Worm (Caenorhabditis elegans): ENCODE measurements around the gene srg-32.

Gene srg-32

DNA sequence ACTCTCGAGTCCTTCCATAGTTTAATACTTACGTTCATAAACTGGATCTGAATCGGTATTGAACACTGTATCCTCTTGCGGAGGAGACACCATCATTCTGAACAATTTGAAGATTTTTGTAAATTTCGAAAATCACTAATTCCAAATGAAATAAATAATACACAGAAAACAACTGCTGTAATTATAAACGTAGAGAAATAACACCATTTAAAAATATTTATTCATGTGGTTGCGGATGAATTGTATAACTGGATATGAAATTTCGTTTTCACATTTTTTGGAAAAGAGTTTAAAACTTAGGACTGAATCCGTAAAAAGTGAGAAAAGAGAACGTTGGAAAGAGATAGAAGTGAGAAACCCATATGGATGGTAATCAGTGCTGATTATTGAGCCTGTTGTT is 10.4 kb downstream of the srg-32 start, which contains the start of gene mics-1:
TSS of gene mics-1 (minus strand) at position 101 of the 400 bp plus-strand sequence.
- TF ChIP-seq Y53G8AR.9 (GFP tag; conservative IDR thresholded peaks at IDR 0.05) (0 out of 2 replicates have a peak, but pooled peaks have one; percentile 33), attf-5 (GFP tag; optimal IDR thresholded peaks at IDR 0.05) (no peak)

DNA sequence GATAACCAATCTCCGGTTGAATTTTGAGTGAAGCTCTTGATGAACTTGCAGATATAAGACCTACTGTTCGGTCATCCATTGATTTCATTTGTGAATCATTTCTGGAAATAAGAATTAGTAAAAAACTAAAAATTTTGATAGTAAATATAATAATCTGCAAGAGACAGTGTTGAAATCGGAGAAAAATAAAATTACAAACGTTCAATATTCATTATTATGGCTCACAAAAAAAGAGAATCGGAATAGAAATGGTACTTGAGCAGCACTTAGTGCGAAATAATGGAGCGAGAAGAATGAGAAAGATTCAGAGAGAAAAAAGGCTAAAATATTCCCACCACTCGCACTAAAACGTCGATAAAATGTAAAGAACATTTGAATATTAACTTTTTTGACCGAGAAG is 12.3 kb downstream of the srg-32 start, which contains the start of gene vps-54:
TSS of gene vps-54 (minus strand) at position 101 of the 400 bp plus-strand sequence.
- no peak for TF ChIP-seq ceh-79 (tag; optimal IDR thresholded peaks at IDR 0.05)
- no peak for TF ChIP-seq ztf-28 (GFP tag; IDR thresholded peaks at IDR 0.05)
- TF ChIP-seq mcd-1 (GFP tag; IDR thresholded peaks at IDR 0.05) = 0 out of 2 replicates have a peak, but pooled peaks have one; percentile 9

DNA sequence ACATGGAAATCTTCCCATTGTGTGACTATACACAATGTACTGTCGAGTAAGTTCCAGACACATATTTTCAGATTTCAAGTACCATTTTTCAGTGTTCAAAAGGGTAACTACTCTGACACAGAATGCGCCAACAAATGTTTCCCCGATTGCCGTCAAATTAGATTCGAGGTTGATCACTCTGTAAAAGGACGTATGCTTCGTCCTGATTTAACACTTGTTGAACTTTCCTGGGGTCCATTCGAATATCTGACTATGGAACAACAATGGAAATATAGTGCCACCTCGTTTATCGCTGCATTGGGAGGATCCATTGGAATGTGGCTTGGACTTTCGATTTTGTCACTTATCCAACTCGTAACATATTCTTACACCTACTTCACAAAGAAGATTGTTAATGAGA is 14.4 kb downstream of the srg-32 start:
- no peak for TF ChIP-seq nhr-90 (tag; optimal IDR thresholded peaks at IDR 0.05)
- TF ChIP-seq sdz-38 (tag; optimal IDR thresholded peaks at IDR 0.05) = no peak
- no peak for TF ChIP-seq egl-18 (GFP tag; IDR thresholded peaks at IDR 0.05)
- TF ChIP-seq F39B2.1 (GFP tag; IDR thresholded peaks at IDR 0.05) = no peak
- no peak for TF ChIP-seq C17E4.6 (GFP tag; IDR thresholded peaks at IDR 0.05)
- no peak for TF ChIP-seq B0336.3 (GFP tag; IDR thresholded peaks at IDR 0.05)
- TF ChIP-seq B0261.1 (tag; optimal IDR thresholded peaks at IDR 0.05) = no peak
- TF ChIP-seq snpc-1.3 (tag; optimal IDR thresholded peaks at IDR 0.05; ENCODE audit: insufficient read depth) = no peak
- TF ChIP-seq nhr-120 (GFP tag; IDR thresholded peaks at IDR 0.05) = no peak
- TF ChIP-seq bed-1 (GFP tag; IDR thresholded peaks at IDR 0.05) = no peak
- no peak for TF ChIP-seq nhr-27 (tag; optimal IDR thresholded peaks at IDR 0.05)

DNA sequence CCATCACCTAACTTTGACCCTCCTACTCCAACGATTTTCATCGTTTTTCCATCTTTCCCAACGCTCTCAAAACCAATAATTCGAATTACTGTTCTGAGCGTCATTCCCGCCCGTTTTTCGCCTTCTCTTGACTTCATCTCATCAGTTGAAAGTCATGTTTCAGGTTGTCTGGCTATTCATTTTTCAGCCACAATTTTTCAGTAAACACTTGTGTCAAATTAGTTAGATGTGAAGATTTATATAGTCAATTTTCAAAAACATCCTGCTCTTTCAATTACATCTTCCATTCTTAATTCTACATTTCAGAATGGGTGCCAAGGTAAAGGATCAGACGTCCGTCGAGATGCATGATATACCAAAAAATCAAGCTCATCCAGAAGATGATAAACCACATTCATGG is 16.0 kb downstream of the srg-32 start, which contains the start of gene del-6:
TSS of gene del-6 (plus strand) at position 301 of the 400 bp plus-strand sequence.
- TF ChIP-seq zim-3 (tag; optimal IDR thresholded peaks at IDR 0.05) (no peak), snpc-1.3 (tag; optimal IDR thresholded peaks at IDR 0.05; ENCODE audit: insufficient read depth) (no peak), unc-130 (GFP tag; optimal IDR thresholded peaks at IDR 0.05) (no peak), unc-62 (GFP tag; optimal IDR thresholded peaks at IDR 0.05) (no peak), ccch-3 (GFP tag; optimal IDR thresholded peaks at IDR 0.05) (no peak), Y53G8AR.9 (GFP tag; conservative IDR thresholded peaks at IDR 0.05) (no peak), ama-1 (optimal IDR thresholded peaks at IDR 0.05) (no peak), ama-1 (GFP tag; optimal IDR thresholded peaks at IDR 0.05) (no peak), ztf-26 (tag; optimal IDR thresholded peaks at IDR 0.05) (no peak)

DNA sequence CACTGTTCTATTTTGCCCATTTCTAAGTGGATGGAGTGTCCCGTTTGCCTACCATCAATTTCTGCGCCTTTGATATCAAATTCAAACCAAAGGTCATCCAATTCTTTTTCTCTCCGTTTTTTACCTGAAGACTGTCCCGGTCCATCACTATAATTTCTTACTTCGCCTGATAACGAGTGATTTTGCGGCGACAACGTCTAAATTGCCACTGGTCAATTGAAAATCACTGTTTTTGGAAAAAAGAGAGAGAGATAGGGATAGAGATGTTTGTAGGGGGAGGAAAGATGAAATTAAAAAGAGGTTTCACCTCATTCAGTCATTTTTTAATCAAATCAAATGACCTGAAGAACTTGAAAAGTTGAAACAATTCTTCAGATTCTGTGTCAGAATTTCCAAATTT is 17.1 kb downstream of the srg-32 start:
- TF ChIP-seq F49E8.2 (tag; optimal IDR thresholded peaks at IDR 0.05; ENCODE audit: insufficient read depth) = no peak
- no peak for TF ChIP-seq sptf-2 (GFP tag; optimal IDR thresholded peaks at IDR 0.05)
- no peak for TF ChIP-seq attf-6 (GFP tag; IDR thresholded peaks at IDR 0.05)
- no peak for TF ChIP-seq dpff-1 (tag; optimal IDR thresholded peaks at IDR 0.05)
- no peak for TF ChIP-seq ztf-3 (GFP tag; optimal IDR thresholded peaks at IDR 0.05)
- no peak for TF ChIP-seq nhr-27 (tag; optimal IDR thresholded peaks at IDR 0.05)
- no peak for TF ChIP-seq hlh-12 (tag; optimal IDR thresholded peaks at IDR 0.05)
- no peak for TF ChIP-seq ztf-25 (GFP tag; IDR thresholded peaks at IDR 0.05)
- no peak for TF ChIP-seq tlf-1 (GFP tag; optimal IDR thresholded peaks at IDR 0.05)
- TF ChIP-seq ekl-4 (GFP tag; IDR thresholded peaks at IDR 0.05) = no peak
- TF ChIP-seq F39B2.1 (GFP tag; IDR thresholded peaks at IDR 0.05) = no peak
- no peak for TF ChIP-seq snpc-1.3 (tag; optimal IDR thresholded peaks at IDR 0.05; ENCODE audit: insufficient read depth)
- TF ChIP-seq tbx-9 (tag; optimal IDR thresholded peaks at IDR 0.05; ENCODE audit: borderline replicate concordance) = no peak
- no peak for TF ChIP-seq rec-8 (tag; optimal IDR thresholded peaks at IDR 0.05)
- no peak for TF ChIP-seq nfyb-1 (GFP tag; IDR thresholded peaks at IDR 0.05)
- no peak for TF ChIP-seq mxl-1 (tag; optimal IDR thresholded peaks at IDR 0.05)
- TF ChIP-seq cebp-2 (GFP tag; IDR thresholded peaks at IDR 0.05) = no peak
